Fruit fly (Drosophila melanogaster): Measurements from ENCODE around the gene CG2983.

CG2983 gene

dm6 chr2L:2878859-2879258 lies 31.4 kb downstream of the CG2983 start, which contains the start of gene RabGGTb:
TSS of gene RabGGTb (plus strand) at chr2L:2879112.
- TF ChIP-seq PHDP (tag; optimal IDR thresholded peaks at IDR 0.05) (peak; percentile 49), CHES-1-like (GFP tag; optimal IDR thresholded peaks at IDR 0.05) (peak; percentile 50), CG10959 (GFP tag; IDR thresholded peaks at IDR 0.05) (0 out of 2 replicates have a peak, but pooled peaks have one; percentile 41), CG2199 (GFP tag; IDR thresholded peaks at IDR 0.05) (no peak), row (GFP tag; IDR thresholded peaks at IDR 0.05) (peak; percentile 92), CG3065 (GFP tag; optimal IDR thresholded peaks at IDR 0.05) (no peak), lov (optimal IDR thresholded peaks at IDR 0.05) (no peak), lov (GFP tag; IDR thresholded peaks at IDR 0.05) (0 out of 3 replicates have a peak, but pooled peaks have one; percentile 25), CrebB (tag; optimal IDR thresholded peaks at IDR 0.05) (peak; percentile 40), CTCF (GFP tag; optimal IDR thresholded peaks at IDR 0.05) (no peak), CG14667 (GFP tag; IDR thresholded peaks at IDR 0.05) (peak; percentile 51), prd (optimal IDR thresholded peaks at IDR 0.05) (no peak), prd (GFP tag; IDR thresholded peaks at IDR 0.05) (peak; percentile 79), CG4617 (GFP tag; optimal IDR thresholded peaks at IDR 0.05; ENCODE audit: borderline replicate concordance) (no peak), CG11247 (GFP tag; IDR thresholded peaks at IDR 0.05) (peak; percentile 73), CG6765 (GFP tag; optimal IDR thresholded peaks at IDR 0.05) (peak; percentile 28), gsb (GFP tag; IDR thresholded peaks at IDR 0.05) (peak; percentile 34), chn (GFP tag; optimal IDR thresholded peaks at IDR 0.05) (peak; percentile 28), Spps (tag; optimal IDR thresholded peaks at IDR 0.05) (no peak), CG15601 (tag; optimal IDR thresholded peaks at IDR 0.05) (no peak), HmgZ (tag; optimal IDR thresholded peaks at IDR 0.05) (peak; percentile 63), ttk (GFP tag; IDR thresholded peaks at IDR 0.05) (peak; percentile 46), CG8281 (tag; optimal IDR thresholded peaks at IDR 0.05) (no peak), CG17186 (GFP tag; optimal IDR thresholded peaks at IDR 0.05) (peak; percentile 39), CG34224 (GFP tag; IDR thresholded peaks at IDR 0.05; ENCODE audit: partially characterized antibody) (peak; percentile 63), crp (GFP tag; optimal IDR thresholded peaks at IDR 0.05) (peak; percentile 99 to 100), CG30431 (GFP tag; optimal IDR thresholded peaks at IDR 0.05) (no peak), CG11085 (GFP tag; IDR thresholded peaks at IDR 0.05) (peak; percentile 70), eyg (GFP tag; optimal IDR thresholded peaks at IDR 0.05) (peak; percentile 13), CG12299 (tag; optimal IDR thresholded peaks at IDR 0.05) (peak; percentile 40), rib (GFP tag; IDR thresholded peaks at IDR 0.05) (0 out of 2 replicates have a peak, but pooled peaks have one; percentile 54), Ets65A (GFP tag) (peak; percentile 77), Asciz (GFP tag; optimal IDR thresholded peaks at IDR 0.05) (peak; percentile 17), CG33213 (GFP tag; optimal IDR thresholded peaks at IDR 0.05) (peak; percentile 26), fd64A (GFP tag; optimal IDR thresholded peaks at IDR 0.05) (no peak), D19B (GFP tag; optimal IDR thresholded peaks at IDR 0.05) (no peak), stwl (tag; optimal IDR thresholded peaks at IDR 0.05) (no peak), CG6791 (GFP tag; IDR thresholded peaks at IDR 0.05; ENCODE audit: partially characterized antibody) (0 out of 3 replicates have a peak, but pooled peaks have one; percentile 32), gcm (GFP tag; optimal IDR thresholded peaks at IDR 0.05) (peak; percentile 35), CG7357 (GFP tag; IDR thresholded peaks at IDR 0.05) (no peak), CG1233 (GFP tag; optimal IDR thresholded peaks at IDR 0.05) (no peak), zen2 (GFP tag; IDR thresholded peaks at IDR 0.05; ENCODE audit: partially characterized antibody) (peak; percentile 34; the same call in 1 of the 3 replicates), CG9215 (GFP tag; IDR thresholded peaks at IDR 0.05) (peak; percentile 64), CG5245 (GFP tag; optimal IDR thresholded peaks at IDR 0.05) (no peak), E2f1 (GFP tag; IDR thresholded peaks at IDR 0.05) (peak; percentile 63), Lpt (GFP tag; optimal IDR thresholded peaks at IDR 0.05) (no peak), Myb (GFP tag; optimal IDR thresholded peaks at IDR 0.05) (peak; percentile 47), CkIIα-i1 (GFP tag; IDR thresholded peaks at IDR 0.05) (no peak), cg (GFP tag; optimal IDR thresholded peaks at IDR 0.05) (no peak), kni (GFP tag; optimal IDR thresholded peaks at IDR 0.05) (peak; percentile 4), wor (GFP tag; IDR thresholded peaks at IDR 0.05) (peak; percentile 42; the same call in 1 of the 2 replicates), pho (GFP tag; optimal IDR thresholded peaks at IDR 0.05) (peak; percentile 57)

Data from whole organism, embryonic.